Worm (Caenorhabditis elegans) whole organism, young adult: Measurements from ENCODE around the gene alh-8.

ENCODE experiments used
- B0336.3 ChIP-seq: fragments of 200-800 bp; sonication (Bioruptor generic); IDR thresholded peaks from 2 replicates; pipeline ENCODE4 v1.3.6; 2022; ENCODE audit warnings: missing genetic modification characterization, missing compliant biosample characterization
- C17E4.6 ChIP-seq: fragments of 200-800 bp; sonication (Bioruptor generic); IDR thresholded peaks from 2 replicates; pipeline ENCODE4 v1.3.6; 2022; ENCODE audit warnings: missing genetic modification reagents, missing genetic modification characterization, missing compliant biosample characterization
- D2030.7 ChIP-seq: fragments of 200-800 bp; sonication (Bioruptor generic); IDR thresholded peaks from 2 replicates; pipeline ENCODE4 v1.3.6; 2022; ENCODE audit warnings: missing genetic modification reagents, missing genetic modification characterization, missing compliant biosample characterization
- F52B5.7 ChIP-seq: sonication (generic microtip); optimal IDR thresholded peaks from 2 replicates; lab custom pipeline; 2016; ENCODE audit warnings: mild to moderate bottlenecking, missing genetic modification characterization, missing compliant biosample characterization
- T07F8.4 ChIP-seq: sonication (generic microtip); optimal IDR thresholded peaks from 2 replicates; lab custom pipeline; 2016; ENCODE audit warnings: mild to moderate bottlenecking, missing genetic modification characterization, moderate library complexity, missing compliant biosample characterization
- Y79H2A.3 ChIP-seq: fragments of 200-800 bp; sonication (Bioruptor generic); conservative IDR thresholded peaks from 2 replicates; pipeline ENCODE4 v1.3.6; 2022; ENCODE audit warnings: missing genetic modification reagents, missing genetic modification characterization, missing compliant biosample characterization
- aptf-2 ChIP-seq: fragments of 200-800 bp; sonication (Bioruptor generic); conservative IDR thresholded peaks from 2 replicates; pipeline ENCODE4 v1.3.6; 2022; ENCODE audit warnings: missing genetic modification reagents, missing genetic modification characterization, missing compliant biosample characterization
- athp-1 ChIP-seq: sonication (generic microtip); optimal IDR thresholded peaks from 2 replicates; lab custom pipeline; 2017; ENCODE audit warnings: mild to moderate bottlenecking, missing genetic modification characterization, missing compliant biosample characterization
- attf-5 ChIP-seq: fragments of 200-800 bp; sonication (Bioruptor generic); optimal IDR thresholded peaks from 2 replicates; lab custom pipeline; 2018; ENCODE audit warnings: mild to moderate bottlenecking, missing genetic modification characterization, missing compliant biosample characterization
- attf-6 ChIP-seq: fragments of 200-800 bp; sonication (Bioruptor generic); IDR thresholded peaks from 2 replicates; pipeline ENCODE4 v1.3.6; 2022; ENCODE audit warnings: missing genetic modification reagents, missing genetic modification characterization, missing compliant biosample characterization
- bed-1 ChIP-seq: fragments of 200-800 bp; sonication (Bioruptor generic); IDR thresholded peaks from 2 replicates; pipeline ENCODE4 v1.3.6; 2022; ENCODE audit warnings: missing genetic modification reagents, missing genetic modification characterization, missing compliant biosample characterization
- cebp-1 ChIP-seq, 2 experiments: fragments of 200-800 bp in 1 of 2; sonication (Bioruptor generic) in 1 of 2; sonication (generic microtip) in 1 of 2; IDR thresholded peaks in 1 of 2; optimal IDR thresholded peaks in 1 of 2; 2 replicates each; pipeline versions ENCODE4 v1.3.6 to Lab custom; 2017 to 2022; ENCODE audit warnings: missing compliant biosample characterization in 2 of 2, missing genetic modification characterization in 2 of 2, mild to moderate bottlenecking in 1 of 2, missing genetic modification reagents in 1 of 2, moderate library complexity in 1 of 2
- ceh-27 ChIP-seq: fragments of 200-800 bp; sonication (Bioruptor generic); optimal IDR thresholded peaks from 2 replicates; lab custom pipeline; 2018; ENCODE audit warnings: mild to moderate bottlenecking, missing genetic modification characterization, moderate library complexity, missing compliant biosample characterization
- dox-1 ChIP-seq: fragments of 200-800 bp; sonication (Bioruptor generic); IDR thresholded peaks from 2 replicates; pipeline ENCODE4 v1.3.6; 2022; ENCODE audit warnings: missing genetic modification reagents, missing genetic modification characterization, missing compliant biosample characterization
- dpff-1 ChIP-seq: sonication (generic microtip); optimal IDR thresholded peaks from 2 replicates; lab custom pipeline; 2017; ENCODE audit warnings: mild to moderate bottlenecking, missing genetic modification characterization, missing compliant biosample characterization
- efl-1 ChIP-seq: fragments of 150-350 bp; optimal IDR thresholded peaks from 2 replicates; lab custom pipeline; 2014; ENCODE audit warnings: missing biosample characterization, missing genetic modification reagents, missing genetic modification characterization
- egl-18 ChIP-seq: fragments of 200-800 bp; sonication (Bioruptor generic); IDR thresholded peaks from 2 replicates; pipeline ENCODE4 v1.3.6; 2022; ENCODE audit warnings: missing genetic modification reagents, missing genetic modification characterization, missing compliant biosample characterization
- egl-44 ChIP-seq: fragments of 200-800 bp; sonication (Bioruptor generic); IDR thresholded peaks from 2 replicates; pipeline ENCODE4 v1.3.6; 2022; ENCODE audit warnings: missing genetic modification reagents, missing genetic modification characterization, missing compliant biosample characterization
- ekl-4 ChIP-seq: fragments of 200-800 bp; sonication (Bioruptor generic); IDR thresholded peaks from 2 replicates; pipeline ENCODE4 v1.3.6; 2022; ENCODE audit warnings: missing genetic modification reagents, missing genetic modification characterization, missing compliant biosample characterization
- fkh-3 ChIP-seq: sonication (generic microtip); optimal IDR thresholded peaks from 2 replicates; lab custom pipeline; 2016; ENCODE audit warnings: mild to moderate bottlenecking, missing genetic modification characterization, missing compliant biosample characterization
- hmg-1.2 ChIP-seq: fragments of 200-800 bp; sonication (Bioruptor generic); IDR thresholded peaks from 2 replicates; pipeline ENCODE4 v1.3.6; 2022; ENCODE audit warnings: missing genetic modification reagents, missing genetic modification characterization, missing compliant biosample characterization
- hrde-1 ChIP-seq: sonication (generic microtip); optimal IDR thresholded peaks from 2 replicates; lab custom pipeline; 2016; ENCODE audit warnings: missing genetic modification characterization, mild to moderate bottlenecking, missing compliant biosample characterization, moderate library complexity, missing genotype, missing genetic modification reagents, borderline replicate concordance
- let-607 ChIP-seq, 2 experiments: fragments of 200-800 bp in 1 of 2; sonication (Bioruptor generic) in 1 of 2; sonication (generic microtip) in 1 of 2; optimal IDR thresholded peaks; 2 replicates each; lab custom pipeline; 2016 to 2018; ENCODE audit warnings: mild to moderate bottlenecking in 2 of 2, missing compliant biosample characterization in 2 of 2, missing genetic modification characterization in 2 of 2, moderate library complexity in 2 of 2, missing genotype in 1 of 2
- madf-6 ChIP-seq: fragments of 200-800 bp; sonication (Bioruptor generic); IDR thresholded peaks from 2 replicates; pipeline ENCODE4 v1.3.6; 2022; ENCODE audit warnings: missing genetic modification reagents, missing genetic modification characterization, missing compliant biosample characterization
- madf-8 ChIP-seq: fragments of 200-800 bp; sonication (Bioruptor generic); conservative IDR thresholded peaks from 2 replicates; pipeline ENCODE4 v1.3.6; 2022; ENCODE audit warnings: missing genetic modification reagents, missing genetic modification characterization, missing compliant biosample characterization
- mes-4 ChIP-seq: sonication (generic microtip); optimal IDR thresholded peaks from 2 replicates; lab custom pipeline; 2016; ENCODE audit warnings: missing genotype, missing genetic modification characterization, missing compliant biosample characterization
- nfya-2 ChIP-seq: fragments of 200-800 bp; sonication (Bioruptor generic); IDR thresholded peaks from 2 replicates; pipeline ENCODE4 v1.3.6; 2022; ENCODE audit warnings: missing genetic modification reagents, missing genetic modification characterization, missing compliant biosample characterization
- nhr-27 ChIP-seq: fragments of 200-800 bp; sonication (Bioruptor generic); optimal IDR thresholded peaks from 2 replicates; lab custom pipeline; 2018; ENCODE audit warnings: mild to moderate bottlenecking, missing genetic modification characterization, moderate library complexity, missing compliant biosample characterization
- rec-8 ChIP-seq, 2 experiments: sonication (generic microtip); optimal IDR thresholded peaks; 2 replicates each; lab custom pipeline; 2016; ENCODE audit warnings: mild to moderate bottlenecking in 2 of 2, missing genetic modification characterization in 2 of 2, missing genetic modification reagents in 2 of 2, missing genotype in 2 of 2, missing biosample characterization in 1 of 2, missing compliant biosample characterization in 1 of 2, moderate library complexity in 1 of 2
- snpc-3.4 ChIP-seq: sonication (generic microtip); optimal IDR thresholded peaks from 2 replicates; lab custom pipeline; 2017; ENCODE audit warnings: missing genetic modification characterization, mild to moderate bottlenecking, missing compliant biosample characterization, antibody characterized with exemption, moderate library complexity, missing genotype, missing genetic modification reagents
- somi-1 ChIP-seq: fragments of 200-800 bp; sonication (Bioruptor generic); optimal IDR thresholded peaks from 2 replicates; lab custom pipeline; 2018; ENCODE audit warnings: mild to moderate bottlenecking, missing genetic modification characterization, missing compliant biosample characterization
- xnd-1 ChIP-seq: sonication (generic microtip); optimal IDR thresholded peaks from 2 replicates; lab custom pipeline; 2016; ENCODE audit warnings: missing genotype, missing genetic modification reagents, missing genetic modification characterization, missing compliant biosample characterization
- zfh-2 ChIP-seq: fragments of 200-800 bp; sonication (Bioruptor generic); conservative IDR thresholded peaks from 2 replicates; pipeline ENCODE4 v1.3.6; 2022; ENCODE audit warnings: missing genetic modification reagents, missing genetic modification characterization, missing compliant biosample characterization
- zim-3 ChIP-seq: sonication (generic microtip); optimal IDR thresholded peaks from 2 replicates; lab custom pipeline; 2017; ENCODE audit warnings: mild to moderate bottlenecking, missing genetic modification characterization, moderate library complexity, missing compliant biosample characterization
- ztf-18 ChIP-seq: sonication (generic microtip); optimal IDR thresholded peaks from 2 replicates; lab custom pipeline; 2016; ENCODE audit warnings: missing genotype, mild to moderate bottlenecking, missing genetic modification characterization, missing compliant biosample characterization
- ztf-22 ChIP-seq: fragments of 200-800 bp; sonication (Bioruptor generic); optimal IDR thresholded peaks from 2 replicates; lab custom pipeline; 2018; ENCODE audit warnings: mild to moderate bottlenecking, missing genetic modification characterization, moderate library complexity, missing compliant biosample characterization
- ztf-25 ChIP-seq: fragments of 200-800 bp; sonication (Bioruptor generic); IDR thresholded peaks from 2 replicates; pipeline ENCODE4 v1.3.6; 2022; ENCODE audit warnings: missing genetic modification reagents, missing genetic modification characterization, missing compliant biosample characterization

alh-8 gene

DNA sequence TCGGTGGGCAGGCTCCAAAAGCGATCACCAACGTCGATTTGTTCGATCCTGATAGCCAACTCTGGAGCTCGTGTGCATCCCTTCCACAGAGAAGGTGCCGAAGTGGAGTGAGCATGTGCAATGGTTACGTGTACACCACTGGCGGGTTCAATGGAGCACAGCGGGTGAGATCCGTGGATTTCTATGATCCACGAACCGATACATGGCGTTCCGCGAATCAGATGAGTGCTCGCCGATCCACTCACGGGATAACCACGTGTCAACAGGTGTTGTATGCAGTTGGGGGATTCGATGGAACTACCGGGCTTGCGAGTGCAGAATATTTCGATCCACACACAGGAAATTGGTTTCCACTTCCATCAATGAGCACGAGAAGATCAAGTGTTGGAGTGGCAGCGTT is 38.0 kb upstream of the alh-8 start:
- TF ChIP-seq egl-18, result no peak
- TF ChIP-seq F52B5.7 (tag; lab: Kevin White, UChicago), result peak; percentile 46
- 0 out of 2 replicates have a peak, but pooled peaks have one; percentile 46 for TF ChIP-seq ztf-25
- 0 out of 2 replicates have a peak, but pooled peaks have one; percentile 8 for TF ChIP-seq Y79H2A.3
- no peak for TF ChIP-seq snpc-3.4
- no peak for TF ChIP-seq efl-1 (GFP tag; lab: Kevin White, UChicago)
- no peak for TF ChIP-seq hrde-1
- no peak for TF ChIP-seq ztf-22 (GFP tag; lab: Kevin White, UChicago)
- TF ChIP-seq cebp-1 (GFP tag; IDR thresholded peaks at IDR 0.05; lab: Robert Waterston, UW), result no peak
- peak; percentile 5 for TF ChIP-seq cebp-1 (tag; optimal IDR thresholded peaks at IDR 0.05; lab: Kevin White, UChicago)
- TF ChIP-seq madf-6 (GFP tag; lab: Robert Waterston, UW), result peak; percentile 44
- TF ChIP-seq B0336.3 (GFP tag; lab: Robert Waterston, UW), result peak; percentile 76
- TF ChIP-seq C17E4.6 (GFP tag; lab: Robert Waterston, UW), result no peak
- TF ChIP-seq zfh-2 (GFP tag; lab: Robert Waterston, UW), result peak; percentile 71
- peak; percentile 27 for TF ChIP-seq athp-1 (tag; lab: Kevin White, UChicago)
- TF ChIP-seq hmg-1.2 (GFP tag; lab: Robert Waterston, UW), result 0 out of 2 replicates have a peak, but pooled peaks have one; percentile 6
- TF ChIP-seq attf-6, result 0 out of 2 replicates have a peak, but pooled peaks have one; percentile 23
- TF ChIP-seq bed-1 (GFP tag; lab: Robert Waterston, UW), result no peak
- TF ChIP-seq ekl-4, result 0 out of 2 replicates have a peak, but pooled peaks have one; percentile 17
- TF ChIP-seq xnd-1, result no peak
- peak; percentile 9 for TF ChIP-seq zim-3 (tag; lab: Kevin White, UChicago)
- 0 out of 2 replicates have a peak, but pooled peaks have one; percentile 39 for TF ChIP-seq nfya-2 (GFP tag; lab: Robert Waterston, UW)
- peak; percentile 0 for TF ChIP-seq attf-5 (GFP tag; lab: Kevin White, UChicago)

DNA sequence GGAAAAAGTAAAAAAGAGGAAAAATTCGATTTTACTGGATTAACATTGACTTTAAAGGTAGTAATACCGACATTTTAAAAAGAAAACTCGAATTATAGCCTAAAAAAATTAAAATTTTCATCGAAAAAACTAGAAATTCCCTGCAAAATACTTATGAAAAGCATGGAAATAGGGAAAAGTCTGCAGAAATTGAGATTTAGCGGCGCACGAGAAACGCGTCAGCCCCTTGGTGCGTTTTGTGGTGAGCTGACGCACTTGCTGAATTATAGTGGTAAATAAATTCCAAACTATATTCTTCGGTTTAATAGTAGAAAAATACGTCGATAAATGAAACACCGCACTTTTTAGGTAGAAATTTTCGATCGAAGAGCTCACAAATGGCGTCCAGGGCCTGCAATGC is 34.4 kb upstream of the alh-8 start:
- no peak for TF ChIP-seq somi-1 (GFP tag; lab: Kevin White, UChicago)
- TF ChIP-seq ztf-18 (tag; lab: Kevin White, UChicago), result peak; percentile 90
- no peak for TF ChIP-seq mes-4 (tag; lab: Kevin White, UChicago)
- no peak for TF ChIP-seq aptf-2 (GFP tag; lab: Robert Waterston, UW)
- no peak for TF ChIP-seq nhr-27 (tag; lab: Kevin White, UChicago)
- TF ChIP-seq let-607 (tag; optimal IDR thresholded peaks at IDR 0.05; lab: Kevin White, UChicago), result no peak
- TF ChIP-seq cebp-1 (GFP tag; IDR thresholded peaks at IDR 0.05; lab: Robert Waterston, UW), result no peak
- peak; percentile 32 for TF ChIP-seq cebp-1 (tag; optimal IDR thresholded peaks at IDR 0.05; lab: Kevin White, UChicago)
- no peak for TF ChIP-seq rec-8 (tag; optimal IDR thresholded peaks at IDR 0.05; lab: Kevin White, UChicago)
- peak; percentile 35; the same call in 1 of the 2 replicates for TF ChIP-seq dox-1 (GFP tag; lab: Robert Waterston, UW)
- peak; percentile 15 for TF ChIP-seq efl-1 (GFP tag; lab: Kevin White, UChicago)
- no peak for TF ChIP-seq D2030.7 (GFP tag; lab: Robert Waterston, UW)
- TF ChIP-seq F52B5.7 (tag; lab: Kevin White, UChicago), result no peak
- no peak for TF ChIP-seq ceh-27 (GFP tag; lab: Kevin White, UChicago)
- TF ChIP-seq fkh-3, result no peak
- no peak for TF ChIP-seq egl-44 (GFP tag; lab: Robert Waterston, UW)
- TF ChIP-seq dpff-1, result no peak
- TF ChIP-seq T07F8.4 (tag; lab: Kevin White, UChicago), result no peak
- TF ChIP-seq madf-8 (GFP tag; lab: Robert Waterston, UW), result no peak
